Worm (Caenorhabditis elegans) whole organism, young adult: ENCODE data around the gene Y62H9A.2.

Experiments
- B0019.2 ChIP-seq: fragments of 200-800 bp; sonication (Bioruptor generic); conservative IDR thresholded peaks from 2 replicates; pipeline ENCODE4 v1.3.6; 2022; ENCODE audit warnings: missing genetic modification reagents, missing genetic modification characterization, missing compliant biosample characterization
- C06A6.2 ChIP-seq: fragments of 200-800 bp; sonication (Bioruptor generic); conservative IDR thresholded peaks from 2 replicates; pipeline ENCODE4 v1.3.6; 2022; ENCODE audit warnings: missing genetic modification characterization, missing compliant biosample characterization
- F33H1.4 ChIP-seq: fragments of 200-800 bp; sonication (Bioruptor generic); IDR thresholded peaks from 2 replicates; pipeline ENCODE4 v1.3.6; 2022; ENCODE audit warnings: missing genetic modification reagents, missing genetic modification characterization, missing compliant biosample characterization
- F37B4.10 ChIP-seq: fragments of 200-800 bp; sonication (Bioruptor generic); IDR thresholded peaks from 2 replicates; pipeline ENCODE4 v1.3.6; 2022; ENCODE audit warnings: missing genetic modification characterization, missing compliant biosample characterization
- K11D2.4 ChIP-seq: fragments of 200-800 bp; sonication (Bioruptor generic); IDR thresholded peaks from 2 replicates; pipeline ENCODE4 v1.3.6; 2022; ENCODE audit warnings: missing genetic modification reagents, missing genetic modification characterization, missing compliant biosample characterization
- K12H6.12 ChIP-seq: fragments of 200-800 bp; sonication (Bioruptor generic); optimal IDR thresholded peaks from 2 replicates; lab custom pipeline; 2018; ENCODE audit warnings: mild to moderate bottlenecking, missing genetic modification characterization, missing compliant biosample characterization
- T07F8.4 ChIP-seq: sonication (generic microtip); optimal IDR thresholded peaks from 2 replicates; lab custom pipeline; 2016; ENCODE audit warnings: mild to moderate bottlenecking, missing genetic modification characterization, moderate library complexity, missing compliant biosample characterization
- T26A5.8 ChIP-seq: sonication (generic microtip); optimal IDR thresholded peaks from 2 replicates; lab custom pipeline; 2016; ENCODE audit warnings: missing genetic modification characterization, missing compliant biosample characterization
- Y67H2A.10 ChIP-seq: fragments of 200-800 bp; sonication (Bioruptor generic); conservative IDR thresholded peaks from 2 replicates; pipeline ENCODE4 v1.3.6; 2022; ENCODE audit warnings: missing genetic modification reagents, missing genetic modification characterization, missing compliant biosample characterization
- Y95B8A.8 ChIP-seq: fragments of 200-800 bp; sonication (Bioruptor generic); IDR thresholded peaks from 2 replicates; pipeline ENCODE4 v1.3.6; 2022; ENCODE audit warnings: missing genetic modification reagents, missing genetic modification characterization, missing compliant biosample characterization
- attf-3 ChIP-seq: fragments of 200-800 bp; sonication (Bioruptor generic); conservative IDR thresholded peaks from 2 replicates; pipeline ENCODE4 v1.3.6; 2022; ENCODE audit warnings: missing genetic modification reagents, missing genetic modification characterization, missing compliant biosample characterization
- attf-6 ChIP-seq: fragments of 200-800 bp; sonication (Bioruptor generic); IDR thresholded peaks from 2 replicates; pipeline ENCODE4 v1.3.6; 2022; ENCODE audit warnings: missing genetic modification reagents, missing genetic modification characterization, missing compliant biosample characterization
- bed-2 ChIP-seq: fragments of 200-800 bp; sonication (Bioruptor generic); IDR thresholded peaks from 2 replicates; pipeline ENCODE4 v1.3.6; 2022; ENCODE audit warnings: missing genetic modification reagents, missing genetic modification characterization, missing compliant biosample characterization
- ceh-27 ChIP-seq: fragments of 200-800 bp; sonication (Bioruptor generic); optimal IDR thresholded peaks from 2 replicates; lab custom pipeline; 2018; ENCODE audit warnings: mild to moderate bottlenecking, missing genetic modification characterization, moderate library complexity, missing compliant biosample characterization
- ceh-40 ChIP-seq: fragments of 200-800 bp; sonication (Bioruptor generic); IDR thresholded peaks from 2 replicates; pipeline ENCODE4 v1.3.6; 2022; ENCODE audit warnings: missing genetic modification characterization, missing compliant biosample characterization
- ceh-58 ChIP-seq: fragments of 200-800 bp; sonication (Bioruptor generic); IDR thresholded peaks from 2 replicates; pipeline ENCODE4 v1.3.6; 2022; ENCODE audit warnings: missing genetic modification characterization, missing compliant biosample characterization
- dpl-1 ChIP-seq: fragments of 150-350 bp; optimal IDR thresholded peaks from 2 replicates; lab custom pipeline; 2014; ENCODE audit warnings: missing biosample characterization, missing genetic modification reagents, missing genetic modification characterization
- efl-1 ChIP-seq: fragments of 150-350 bp; optimal IDR thresholded peaks from 2 replicates; lab custom pipeline; 2014; ENCODE audit warnings: missing biosample characterization, missing genetic modification reagents, missing genetic modification characterization
- egl-44 ChIP-seq: fragments of 200-800 bp; sonication (Bioruptor generic); IDR thresholded peaks from 2 replicates; pipeline ENCODE4 v1.3.6; 2022; ENCODE audit warnings: missing genetic modification reagents, missing genetic modification characterization, missing compliant biosample characterization
- ekl-4 ChIP-seq: fragments of 200-800 bp; sonication (Bioruptor generic); IDR thresholded peaks from 2 replicates; pipeline ENCODE4 v1.3.6; 2022; ENCODE audit warnings: missing genetic modification reagents, missing genetic modification characterization, missing compliant biosample characterization
- ets-4 ChIP-seq: fragments of 200-800 bp; sonication (Bioruptor generic); optimal IDR thresholded peaks from 2 replicates; lab custom pipeline; 2018; ENCODE audit warnings: mild to moderate bottlenecking, missing genetic modification characterization, missing compliant biosample characterization
- fkh-3 ChIP-seq: sonication (generic microtip); optimal IDR thresholded peaks from 2 replicates; lab custom pipeline; 2016; ENCODE audit warnings: mild to moderate bottlenecking, missing genetic modification characterization, missing compliant biosample characterization
- him-1 ChIP-seq: sonication (generic microtip); optimal IDR thresholded peaks from 2 replicates; lab custom pipeline; 2016; ENCODE audit warnings: missing genotype, missing genetic modification reagents, missing genetic modification characterization, missing compliant biosample characterization
- hmg-20 ChIP-seq: fragments of 200-800 bp; sonication (Bioruptor generic); IDR thresholded peaks from 2 replicates; pipeline ENCODE4 v1.3.6; 2022; ENCODE audit warnings: missing genetic modification reagents, missing genetic modification characterization, missing compliant biosample characterization
- hrde-1 ChIP-seq: sonication (generic microtip); optimal IDR thresholded peaks from 2 replicates; lab custom pipeline; 2016; ENCODE audit warnings: missing genetic modification characterization, mild to moderate bottlenecking, missing compliant biosample characterization, moderate library complexity, missing genotype, missing genetic modification reagents, borderline replicate concordance
- let-526 ChIP-seq: fragments of 200-800 bp; sonication (Bioruptor generic); IDR thresholded peaks from 2 replicates; pipeline ENCODE4 v1.3.6; 2022; ENCODE audit warnings: missing genetic modification reagents, missing genetic modification characterization, missing compliant biosample characterization
- lin-26 ChIP-seq: fragments of 200-800 bp; sonication (Bioruptor generic); IDR thresholded peaks from 2 replicates; pipeline ENCODE4 v1.3.6; 2022; ENCODE audit warnings: missing genetic modification reagents, missing genetic modification characterization, missing compliant biosample characterization
- lin-35 ChIP-seq, 3 experiments: fragments of 150-350 bp in 2 of 3; sonication (generic microtip) in 1 of 3; optimal IDR thresholded peaks; 2 replicates each; lab custom pipeline; 2014 to 2018; ENCODE audit warnings: missing biosample characterization in 3 of 3, missing genetic modification characterization in 3 of 3, missing genetic modification reagents in 3 of 3
- lin-40 ChIP-seq: sonication (generic microtip); optimal IDR thresholded peaks from 2 replicates; lab custom pipeline; 2016; ENCODE audit warnings: missing genetic modification characterization, mild to moderate bottlenecking, missing compliant biosample characterization, missing genotype, missing genetic modification reagents
- lin-54 ChIP-seq: fragments of 200-800 bp; sonication (Bioruptor generic); optimal IDR thresholded peaks from 2 replicates; lab custom pipeline; 2018; ENCODE audit warnings: mild to moderate bottlenecking, missing genetic modification characterization, missing compliant biosample characterization
- lir-1 ChIP-seq: fragments of 200-800 bp; sonication (Bioruptor generic); conservative IDR thresholded peaks from 2 replicates; pipeline ENCODE4 v1.3.6; 2022; ENCODE audit warnings: missing genetic modification reagents, missing genetic modification characterization, missing compliant biosample characterization
- madf-8 ChIP-seq: fragments of 200-800 bp; sonication (Bioruptor generic); conservative IDR thresholded peaks from 2 replicates; pipeline ENCODE4 v1.3.6; 2022; ENCODE audit warnings: missing genetic modification reagents, missing genetic modification characterization, missing compliant biosample characterization
- mxl-1 ChIP-seq: sonication (generic microtip); optimal IDR thresholded peaks from 2 replicates; lab custom pipeline; 2016; ENCODE audit warnings: missing genetic modification characterization, missing compliant biosample characterization
- nfya-2 ChIP-seq: fragments of 200-800 bp; sonication (Bioruptor generic); IDR thresholded peaks from 2 replicates; pipeline ENCODE4 v1.3.6; 2022; ENCODE audit warnings: missing genetic modification reagents, missing genetic modification characterization, missing compliant biosample characterization
- nhr-179 ChIP-seq: sonication (generic microtip); optimal IDR thresholded peaks from 2 replicates; lab custom pipeline; 2016; ENCODE audit warnings: mild to moderate bottlenecking, missing genetic modification characterization, missing compliant biosample characterization
- pbrm-1 ChIP-seq: fragments of 200-800 bp; sonication (Bioruptor generic); IDR thresholded peaks from 2 replicates; pipeline ENCODE4 v1.3.6; 2022; ENCODE audit warnings: missing genetic modification reagents, missing genetic modification characterization, missing compliant biosample characterization
- sea-2 ChIP-seq: fragments of 200-800 bp; sonication (Bioruptor generic); IDR thresholded peaks from 2 replicates; pipeline ENCODE4 v1.3.6; 2022; ENCODE audit warnings: missing genetic modification characterization, missing compliant biosample characterization
- snpc-3.4 ChIP-seq: sonication (generic microtip); optimal IDR thresholded peaks from 2 replicates; lab custom pipeline; 2017; ENCODE audit warnings: missing genetic modification characterization, mild to moderate bottlenecking, missing compliant biosample characterization, antibody characterized with exemption, moderate library complexity, missing genotype, missing genetic modification reagents
- somi-1 ChIP-seq: fragments of 200-800 bp; sonication (Bioruptor generic); optimal IDR thresholded peaks from 2 replicates; lab custom pipeline; 2018; ENCODE audit warnings: mild to moderate bottlenecking, missing genetic modification characterization, missing compliant biosample characterization
- tbx-9 ChIP-seq: sonication (generic microtip); optimal IDR thresholded peaks from 2 replicates; lab custom pipeline; 2016; ENCODE audit warnings: borderline replicate concordance, missing genetic modification characterization, inconsistent platforms, missing compliant biosample characterization
- zfh-2 ChIP-seq: fragments of 200-800 bp; sonication (Bioruptor generic); conservative IDR thresholded peaks from 2 replicates; pipeline ENCODE4 v1.3.6; 2022; ENCODE audit warnings: missing genetic modification reagents, missing genetic modification characterization, missing compliant biosample characterization

The Y62H9A.2 gene

DNA sequence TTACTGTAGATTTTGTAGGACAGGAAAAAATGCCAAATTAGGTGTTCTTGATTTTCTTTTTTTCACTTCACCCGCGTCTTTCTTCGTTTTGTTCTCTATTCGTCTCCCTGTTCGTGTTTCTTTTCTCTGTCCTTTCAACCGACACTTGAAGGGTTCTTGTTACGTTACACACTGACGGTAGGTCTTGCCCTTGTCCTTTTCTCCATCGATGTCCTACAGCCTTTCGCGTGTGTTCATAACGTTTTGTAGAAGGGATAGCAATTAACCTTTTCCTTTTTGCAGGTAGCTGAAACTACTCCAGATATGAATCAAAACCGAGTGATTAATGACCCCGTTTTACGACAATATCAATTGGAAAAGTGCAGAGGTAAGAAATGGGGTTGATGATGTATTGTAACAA is 46.1 kb upstream of the Y62H9A.2 start, which contains the start of gene F55G7.1 (continued):
- TF ChIP-seq hrde-1 (tag; lab: Kevin White, UChicago) = no peak
- TF ChIP-seq T26A5.8 (tag; lab: Kevin White, UChicago) = no peak
- no peak for TF ChIP-seq T07F8.4 (tag; lab: Kevin White, UChicago)
- 0 out of 2 replicates have a peak, but pooled peaks have one; percentile 36 for TF ChIP-seq C06A6.2
- no peak for TF ChIP-seq sea-2
- no peak for TF ChIP-seq nhr-179 (tag; lab: Kevin White, UChicago)
- TF ChIP-seq lir-1 (GFP tag; lab: Robert Waterston, UW) = no peak
- no peak for TF ChIP-seq zfh-2 (GFP tag; lab: Robert Waterston, UW)
- no peak for TF ChIP-seq egl-44 (GFP tag; lab: Robert Waterston, UW)
- TF ChIP-seq somi-1 (GFP tag; lab: Kevin White, UChicago) = no peak
- peak; percentile 56; the same call in 1 of the 2 replicates for TF ChIP-seq K11D2.4
- TF ChIP-seq B0019.2 (GFP tag; lab: Robert Waterston, UW) = no peak
- peak; percentile 18; the same call in 1 of the 2 replicates for TF ChIP-seq hmg-20 (GFP tag; lab: Robert Waterston, UW)
- no peak for TF ChIP-seq let-526 (GFP tag; lab: Robert Waterston, UW)
- no peak for TF ChIP-seq lin-26
- no peak for TF ChIP-seq ekl-4 (GFP tag; lab: Robert Waterston, UW)
- no peak for TF ChIP-seq tbx-9 (tag; lab: Kevin White, UChicago)
- no peak for TF ChIP-seq efl-1
- TF ChIP-seq Y95B8A.8 (GFP tag; lab: Robert Waterston, UW) = no peak
- no peak for TF ChIP-seq nfya-2
- no peak for TF ChIP-seq ceh-40 (GFP tag; lab: Robert Waterston, UW)
- TF ChIP-seq fkh-3 (tag; lab: Kevin White, UChicago) = no peak
- peak; percentile 60 for TF ChIP-seq ceh-27 (GFP tag; lab: Kevin White, UChicago)
- TF ChIP-seq madf-8 = no peak
- no peak for TF ChIP-seq dpl-1 (GFP tag; lab: Kevin White, UChicago)
- no peak for TF ChIP-seq lin-35 (GFP tag; optimal IDR thresholded peaks at IDR 0.05; lab: Kevin White, UChicago)
- TF ChIP-seq F37B4.10 (GFP tag; lab: Robert Waterston, UW) = no peak
- TF ChIP-seq him-1 = no peak
- no peak for TF ChIP-seq F33H1.4 (GFP tag; lab: Robert Waterston, UW)

DNA sequence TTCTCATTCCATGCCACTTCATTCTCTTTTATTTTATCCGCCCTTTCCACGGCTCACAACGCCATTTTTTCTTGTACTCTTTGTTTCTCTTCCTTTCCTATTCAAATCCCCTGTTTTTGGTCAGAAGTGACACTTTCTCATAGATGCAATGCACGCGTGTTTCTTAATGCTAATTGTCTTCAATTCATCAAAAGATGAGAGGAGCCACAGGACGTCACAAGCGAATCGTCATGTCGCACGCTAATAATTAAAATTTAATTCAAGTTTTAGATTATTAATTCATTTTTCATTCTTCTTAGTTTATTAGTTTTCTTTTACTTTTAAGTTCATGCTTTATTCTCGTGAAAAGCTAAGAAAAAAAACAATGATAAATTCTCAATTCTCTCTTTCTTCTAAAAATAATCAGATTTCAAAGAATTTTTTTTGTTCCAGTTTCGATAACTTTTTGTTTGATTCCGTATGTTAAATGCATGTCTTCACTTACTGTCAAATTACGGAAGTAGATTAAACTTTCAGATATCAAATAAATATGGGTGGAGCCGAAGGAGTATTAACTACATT is 42.8 kb upstream of the Y62H9A.2 start, which contains the start of gene Y62H9A.14:
Gene Y62H9A.14, plus strand, starts transcription at position 511 of the 561 bp plus-strand sequence.
- TF ChIP-seq lin-54 (GFP tag; lab: Kevin White, UChicago) = no peak
- no peak for TF ChIP-seq sea-2
- no peak for TF ChIP-seq ets-4 (GFP tag; lab: Kevin White, UChicago)
- TF ChIP-seq K12H6.12 = no peak
- no peak for TF ChIP-seq nfya-2
- no peak for TF ChIP-seq bed-2 (GFP tag; lab: Robert Waterston, UW)
- TF ChIP-seq attf-3 (GFP tag; lab: Robert Waterston, UW) = no peak
- no peak for TF ChIP-seq attf-6 (GFP tag; lab: Robert Waterston, UW)
- no peak for TF ChIP-seq ceh-58
- no peak for TF ChIP-seq mxl-1 (tag; lab: Kevin White, UChicago)
- TF ChIP-seq snpc-3.4 (tag; lab: Kevin White, UChicago) = no peak
- no peak for TF ChIP-seq Y67H2A.10 (GFP tag; lab: Robert Waterston, UW)
- no peak for TF ChIP-seq lir-1 (GFP tag; lab: Robert Waterston, UW)
- no peak for TF ChIP-seq F33H1.4 (GFP tag; lab: Robert Waterston, UW)
- TF ChIP-seq pbrm-1 (GFP tag; lab: Robert Waterston, UW) = no peak
- TF ChIP-seq lin-40 = no peak
- TF ChIP-seq, all 124 proteins: peak for 0
